Worm (Caenorhabditis elegans): ENCODE measurements around the gene Y25C1A.14.

DNA sequence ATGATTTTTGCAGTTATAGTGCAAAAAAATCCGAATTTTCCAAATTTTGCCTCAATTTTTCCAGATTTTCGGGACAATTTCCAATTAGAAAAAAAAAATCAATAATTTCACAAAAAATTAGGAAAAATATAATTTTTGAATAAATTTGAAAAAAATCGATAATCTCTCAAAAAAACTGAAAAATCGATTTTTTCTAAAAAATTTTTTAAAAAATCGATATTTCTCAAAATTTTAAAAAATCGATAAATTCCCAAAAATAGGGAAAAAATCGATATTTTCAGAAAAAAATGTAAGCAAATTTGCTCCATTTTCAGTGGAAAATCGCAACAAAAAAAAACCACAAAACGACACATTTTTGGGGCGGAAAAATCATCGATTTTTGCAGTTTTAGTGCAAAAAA lies 28.9 kb downstream of the Y25C1A.14 start:
- TF ChIP-seq ama-1 (optimal IDR thresholded peaks at IDR 0.05) (no peak), flt-1 (GFP tag; IDR thresholded peaks at IDR 0.05) (no peak), ceh-13 (GFP tag; optimal IDR thresholded peaks at IDR 0.05) (no peak), hmbx-1 (tag; optimal IDR thresholded peaks at IDR 0.05) (no peak), tra-4 (tag; optimal IDR thresholded peaks at IDR 0.05) (no peak), ets-7 (tag; optimal IDR thresholded peaks at IDR 0.05) (no peak), hmg-4 (GFP tag; optimal IDR thresholded peaks at IDR 0.05) (no peak), pes-1 (GFP tag; IDR thresholded peaks at IDR 0.05) (no peak)
